Worm (Caenorhabditis elegans): Measurements from ENCODE around the gene F07G6.5.
"Not testable (repeated sequence)": the region's sequence is repeated elsewhere in the genome, so short reads cannot be mapped to it uniquely, and the experiment has no call there.

Gene F07G6.5

ce11 chrX:1706538-1706937 lies at the start of gene F07G6.5:
F07G6.5 (minus strand) TSS chrX:1706638.
- TF ChIP-seq cog-1 (tag; optimal IDR thresholded peaks at IDR 0.05) = no peak
- no peak for TF ChIP-seq ztf-29 (GFP tag; IDR thresholded peaks at IDR 0.05)
- TF ChIP-seq klf-2 (GFP tag; conservative IDR thresholded peaks at IDR 0.05) = no peak
- TF ChIP-seq med-1 (GFP tag; optimal IDR thresholded peaks at IDR 0.05; ENCODE audit: insufficient read depth) = no peak
- no peak for TF ChIP-seq ref-1 (GFP tag; conservative IDR thresholded peaks at IDR 0.05)
- TF ChIP-seq T22C8.4 (GFP tag; IDR thresholded peaks at IDR 0.05) = no peak

ce11 chrX:1748476-1748875 lies 42.0 kb upstream of the F07G6.5 start, which contains the start of gene Y75D11A.6:
Y75D11A.6 (minus strand) TSS chrX:1748576.
- not testable (repeated sequence) for TF ChIP-seq flt-1, T22C8.4, tab-1 (GFP tag; IDR thresholded peaks at IDR 0.05)

ce11 chrX:1746117-1746516 lies 39.7 kb upstream of the F07G6.5 start, which contains the start of gene Y75D11A.3:
Y75D11A.3 (minus strand) TSS chrX:1746217.
- TF ChIP-seq cog-1 (tag; optimal IDR thresholded peaks at IDR 0.05); T22C8.4 (GFP tag; IDR thresholded peaks at IDR 0.05); flt-1 (GFP tag; IDR thresholded peaks at IDR 0.05): not testable (repeated sequence)

ce11 chrX:1742530-1742929 lies 36.1 kb upstream of the F07G6.5 start, which contains the start of gene Y75D11A.2:
Y75D11A.2 (plus strand) TSS chrX:1742830.
- TF ChIP-seq ztf-23 (GFP tag; IDR thresholded peaks at IDR 0.05); tab-1 (GFP tag; IDR thresholded peaks at IDR 0.05); ref-1 (GFP tag; conservative IDR thresholded peaks at IDR 0.05): not testable (repeated sequence)

- TF ChIP-seq flt-1 (GFP tag; IDR thresholded peaks at IDR 0.05) = no peak
- no peak for TF ChIP-seq ztf-23 (GFP tag; IDR thresholded peaks at IDR 0.05)
- TF ChIP-seq cog-1 (tag; optimal IDR thresholded peaks at IDR 0.05) = no peak
- no peak for TF ChIP-seq ztf-29 (GFP tag; IDR thresholded peaks at IDR 0.05)
- no peak for TF ChIP-seq med-1 (GFP tag; optimal IDR thresholded peaks at IDR 0.05; ENCODE audit: insufficient read depth)
- TF ChIP-seq T22C8.4 (GFP tag; IDR thresholded peaks at IDR 0.05) = no peak
- TF ChIP-seq tab-1 (GFP tag; IDR thresholded peaks at IDR 0.05) = no peak
Observed at ce11 chrX:1737606-1738005, 31.2 kb upstream of the F07G6.5 start, which contains the start of gene F07G6.10. F07G6.10 (plus strand) TSS chrX:1737906.

ce11 chrX:1735941-1736340 lies 29.5 kb upstream of the F07G6.5 start, which contains the start of gene F07G6.12:
F07G6.12 (plus strand) TSS chrX:1736241.
- TF ChIP-seq T22C8.4 (GFP tag; IDR thresholded peaks at IDR 0.05) (no peak), ztf-23 (GFP tag; IDR thresholded peaks at IDR 0.05) (no peak), ref-1 (GFP tag; conservative IDR thresholded peaks at IDR 0.05) (no peak), tab-1 (GFP tag; IDR thresholded peaks at IDR 0.05) (no peak), ztf-29 (GFP tag; IDR thresholded peaks at IDR 0.05) (no peak), cog-1 (tag; optimal IDR thresholded peaks at IDR 0.05) (no peak), med-1 (GFP tag; optimal IDR thresholded peaks at IDR 0.05; ENCODE audit: insufficient read depth) (no peak)

ce11 chrX:1729558-1729957 lies 23.1 kb upstream of the F07G6.5 start, which contains the start of gene dgn-3:
dgn-3 (plus strand) TSS chrX:1729858.
- TF ChIP-seq ztf-23 (GFP tag; IDR thresholded peaks at IDR 0.05) (no peak), cog-1 (tag; optimal IDR thresholded peaks at IDR 0.05) (no peak), klf-2 (GFP tag; conservative IDR thresholded peaks at IDR 0.05) (no peak), ztf-29 (GFP tag; IDR thresholded peaks at IDR 0.05) (no peak), med-1 (GFP tag; optimal IDR thresholded peaks at IDR 0.05; ENCODE audit: insufficient read depth) (no peak), tab-1 (GFP tag; IDR thresholded peaks at IDR 0.05) (no peak), flt-1 (GFP tag; IDR thresholded peaks at IDR 0.05) (no peak), T22C8.4 (GFP tag; IDR thresholded peaks at IDR 0.05) (no peak), ref-1 (GFP tag; conservative IDR thresholded peaks at IDR 0.05) (no peak)

- TF ChIP-seq T22C8.4 (GFP tag; IDR thresholded peaks at IDR 0.05) = no peak
Observed at ce11 chrX:1727056-1727455, 20.6 kb upstream of the F07G6.5 start, which contains the start of gene F07G6.2. F07G6.2 (plus strand) TSS chrX:1727356.

ce11 chrX:1720359-1720758 lies 13.9 kb upstream of the F07G6.5 start, which contains the start of gene F07G6.8:
F07G6.8 (minus strand) TSS chrX:1720459.
- TF ChIP-seq ztf-23 (GFP tag; IDR thresholded peaks at IDR 0.05) = no peak
- TF ChIP-seq cog-1 (tag; optimal IDR thresholded peaks at IDR 0.05) = no peak
- TF ChIP-seq T22C8.4 (GFP tag; IDR thresholded peaks at IDR 0.05) = no peak
- TF ChIP-seq ref-1 (GFP tag; conservative IDR thresholded peaks at IDR 0.05) = no peak
- TF ChIP-seq ztf-29 (GFP tag; IDR thresholded peaks at IDR 0.05) = no peak
- TF ChIP-seq flt-1 (GFP tag; IDR thresholded peaks at IDR 0.05) = no peak
- no peak for TF ChIP-seq med-1 (GFP tag; optimal IDR thresholded peaks at IDR 0.05; ENCODE audit: insufficient read depth)
- no peak for TF ChIP-seq tab-1 (GFP tag; IDR thresholded peaks at IDR 0.05)
- no peak for TF ChIP-seq klf-2 (GFP tag; conservative IDR thresholded peaks at IDR 0.05)

- no peak for TF ChIP-seq klf-2 (GFP tag; conservative IDR thresholded peaks at IDR 0.05)
- no peak for TF ChIP-seq ref-1 (GFP tag; conservative IDR thresholded peaks at IDR 0.05)
- no peak for TF ChIP-seq flt-1 (GFP tag; IDR thresholded peaks at IDR 0.05)
- TF ChIP-seq cog-1 (tag; optimal IDR thresholded peaks at IDR 0.05) = no peak
- TF ChIP-seq ztf-23 (GFP tag; IDR thresholded peaks at IDR 0.05) = no peak
- TF ChIP-seq ztf-29 (GFP tag; IDR thresholded peaks at IDR 0.05) = no peak
- TF ChIP-seq med-1 (GFP tag; optimal IDR thresholded peaks at IDR 0.05; ENCODE audit: insufficient read depth) = no peak
- TF ChIP-seq tab-1 (GFP tag; IDR thresholded peaks at IDR 0.05) = no peak
- no peak for TF ChIP-seq T22C8.4 (GFP tag; IDR thresholded peaks at IDR 0.05)
Observed at ce11 chrX:1718479-1718878, 12.0 kb upstream of the F07G6.5 start, which contains the start of gene fbxa-53. fbxa-53 (minus strand) TSS chrX:1718579.

- no peak for TF ChIP-seq ztf-29 (GFP tag; IDR thresholded peaks at IDR 0.05)
- TF ChIP-seq ztf-23 (GFP tag; IDR thresholded peaks at IDR 0.05) = no peak
- no peak for TF ChIP-seq klf-2 (GFP tag; conservative IDR thresholded peaks at IDR 0.05)
- no peak for TF ChIP-seq T22C8.4 (GFP tag; IDR thresholded peaks at IDR 0.05)
- no peak for TF ChIP-seq flt-1 (GFP tag; IDR thresholded peaks at IDR 0.05)
- no peak for TF ChIP-seq cog-1 (tag; optimal IDR thresholded peaks at IDR 0.05)
- no peak for TF ChIP-seq ref-1 (GFP tag; conservative IDR thresholded peaks at IDR 0.05)
- TF ChIP-seq tab-1 (GFP tag; IDR thresholded peaks at IDR 0.05) = no peak
- no peak for TF ChIP-seq med-1 (GFP tag; optimal IDR thresholded peaks at IDR 0.05; ENCODE audit: insufficient read depth)
Observed at ce11 chrX:1712538-1712937, 6.1 kb upstream of the F07G6.5 start, which contains the start of gene fbxa-52. fbxa-52 (minus strand) TSS chrX:1712638.
